Worm (Caenorhabditis elegans): ENCODE results near the gene Y108F1.5.
"Not testable (repeated sequence)": the region's sequence is repeated elsewhere in the genome, so short reads cannot be mapped to it uniquely, and the experiment has no call there.

The Y108F1.5 gene

ce11 chrX:273912-274311 lies at the start of gene Y108F1.5:
Gene Y108F1.5, minus strand, starts transcription at chrX:274012.
- not testable (repeated sequence) for TF ChIP-seq W03F9.2, dao-5, him-1 (tag; optimal IDR thresholded peaks at IDR 0.05)

ce11 chrX:322223-322622 lies 48.4 kb upstream of the Y108F1.5 start, which contains the start of gene M02E1.3:
Gene M02E1.3, plus strand, starts transcription at chrX:322523.
- TF ChIP-seq W03F9.2, dao-5, him-1 (tag; optimal IDR thresholded peaks at IDR 0.05): not testable (repeated sequence)

- TF ChIP-seq W03F9.2 (tag; optimal IDR thresholded peaks at IDR 0.05) (no peak), him-1 (tag; optimal IDR thresholded peaks at IDR 0.05) (no peak), dao-5 (tag; optimal IDR thresholded peaks at IDR 0.05) (no peak)
These were observed 39.1 kb upstream of the Y108F1.5 start, which contains the start of gene M02E1.4 for ce11 chrX:312908-313307. Gene M02E1.4, plus strand, starts transcription at chrX:313274.

- TF ChIP-seq dao-5 (tag; optimal IDR thresholded peaks at IDR 0.05): no peak
- TF ChIP-seq him-1 (tag; optimal IDR thresholded peaks at IDR 0.05): no peak
- no peak for TF ChIP-seq W03F9.2 (tag; optimal IDR thresholded peaks at IDR 0.05)
These were observed 38.4 kb upstream of the Y108F1.5 start for ce11 chrX:312238-312637.

ce11 chrX:311211-311610 lies 37.4 kb upstream of the Y108F1.5 start, which contains the start of gene nlp-64:
Gene nlp-64, minus strand, starts transcription at chrX:311311.
- no peak for TF ChIP-seq him-1 (tag; optimal IDR thresholded peaks at IDR 0.05)
- no peak for TF ChIP-seq dao-5 (tag; optimal IDR thresholded peaks at IDR 0.05)
- TF ChIP-seq W03F9.2 (tag; optimal IDR thresholded peaks at IDR 0.05): no peak

ce11 chrX:309076-309475 lies 35.3 kb upstream of the Y108F1.5 start:
- TF ChIP-seq W03F9.2 (tag; optimal IDR thresholded peaks at IDR 0.05) (no peak), dao-5 (tag; optimal IDR thresholded peaks at IDR 0.05) (no peak)

ce11 chrX:305057-305456 lies 31.2 kb upstream of the Y108F1.5 start:
- TF ChIP-seq him-1 (tag; optimal IDR thresholded peaks at IDR 0.05): no peak
- TF ChIP-seq dao-5 (tag; optimal IDR thresholded peaks at IDR 0.05): no peak
- TF ChIP-seq W03F9.2 (tag; optimal IDR thresholded peaks at IDR 0.05): no peak

ce11 chrX:301530-301929 lies 27.7 kb upstream of the Y108F1.5 start, which contains the start of gene gcp-2.1:
Gene gcp-2.1, plus strand, starts transcription at chrX:301830.
- no peak for TF ChIP-seq dao-5 (tag; optimal IDR thresholded peaks at IDR 0.05)
- no peak for TF ChIP-seq him-1 (tag; optimal IDR thresholded peaks at IDR 0.05)
- no peak for TF ChIP-seq W03F9.2 (tag; optimal IDR thresholded peaks at IDR 0.05)

- TF ChIP-seq him-1 (tag; optimal IDR thresholded peaks at IDR 0.05) (no peak), dao-5 (tag; optimal IDR thresholded peaks at IDR 0.05) (no peak)
These were observed 26.4 kb upstream of the Y108F1.5 start for ce11 chrX:300250-300649.

ce11 chrX:299090-299489 lies 25.3 kb upstream of the Y108F1.5 start:
- no peak for TF ChIP-seq W03F9.2 (tag; optimal IDR thresholded peaks at IDR 0.05)
- TF ChIP-seq him-1 (tag; optimal IDR thresholded peaks at IDR 0.05): no peak
- TF ChIP-seq dao-5 (tag; optimal IDR thresholded peaks at IDR 0.05): no peak

- no peak for TF ChIP-seq him-1 (tag; optimal IDR thresholded peaks at IDR 0.05)
- no peak for TF ChIP-seq dao-5 (tag; optimal IDR thresholded peaks at IDR 0.05)
- no peak for TF ChIP-seq W03F9.2 (tag; optimal IDR thresholded peaks at IDR 0.05)
These were observed 23.1 kb upstream of the Y108F1.5 start, which contains the start of gene R57.2 for ce11 chrX:296934-297333. Gene R57.2, plus strand, starts transcription at chrX:297234.

- no peak for TF ChIP-seq W03F9.2 (tag; optimal IDR thresholded peaks at IDR 0.05)
- no peak for TF ChIP-seq dao-5 (tag; optimal IDR thresholded peaks at IDR 0.05)
- TF ChIP-seq him-1 (tag; optimal IDR thresholded peaks at IDR 0.05): no peak
These were observed 21.9 kb upstream of the Y108F1.5 start for ce11 chrX:295726-296125.

- TF ChIP-seq him-1, dao-5, W03F9.2 (tag; optimal IDR thresholded peaks at IDR 0.05): not testable (repeated sequence)
These were observed 12.3 kb upstream of the Y108F1.5 start, which contains the start of gene Y47C4A.1 for ce11 chrX:286116-286515. Gene Y47C4A.1, minus strand, starts transcription at chrX:286216.

ce11 chrX:271509-271908 lies 2.3 kb downstream of the Y108F1.5 start:
- no peak for TF ChIP-seq dao-5 (tag; optimal IDR thresholded peaks at IDR 0.05)
- TF ChIP-seq W03F9.2 (tag; optimal IDR thresholded peaks at IDR 0.05): no peak
- no peak for TF ChIP-seq him-1 (tag; optimal IDR thresholded peaks at IDR 0.05)

ce11 chrX:239077-239476 lies 34.7 kb downstream of the Y108F1.5 start, which contains the start of gene AC8.10:
Gene AC8.10, minus strand, starts transcription at chrX:239177.
- TF ChIP-seq him-1, dao-5, W03F9.2 (tag; optimal IDR thresholded peaks at IDR 0.05): not testable (repeated sequence)

All from whole organism, L4/young adult.